Worm (Caenorhabditis elegans) whole organism, L2 larva: ENCODE measurements around the gene H01M10.2.

Experiments used
- F13H6.1 ChIP-seq: sonication (generic microtip); optimal IDR thresholded peaks from 2 replicates; lab custom pipeline; 2016; ENCODE audit warnings: missing genetic modification characterization, missing compliant biosample characterization
- aly-2 ChIP-seq: fragments of 150-350 bp; optimal IDR thresholded peaks from 2 replicates; lab custom pipeline; 2014; ENCODE audit warnings: missing biosample characterization, missing genetic modification characterization
- blmp-1 ChIP-seq: sonication (generic microtip); optimal IDR thresholded peaks from 2 replicates; lab custom pipeline; 2017; ENCODE audit warnings: missing genetic modification characterization, mild to moderate bottlenecking, missing compliant biosample characterization, antibody characterized with exemption, moderate library complexity; ENCODE audit not compliant: insufficient read depth
- fos-1 ChIP-seq: fragments of 150-350 bp; optimal IDR thresholded peaks from 2 replicates; lab custom pipeline; 2014; ENCODE audit warnings: missing biosample characterization, missing genetic modification characterization
- lin-11 ChIP-seq: fragments of 150-350 bp; sonication (generic microtip); optimal IDR thresholded peaks from 2 replicates; lab custom pipeline; 2014; ENCODE audit warnings: missing biosample characterization, missing genetic modification characterization, inconsistent platforms, mixed read lengths
- mab-5 ChIP-seq: fragments of 150-350 bp; optimal IDR thresholded peaks from 2 replicates; lab custom pipeline; 2014; ENCODE audit warnings: missing biosample characterization, missing genetic modification characterization
- mbf-1 ChIP-seq: sonication (generic microtip); optimal IDR thresholded peaks from 2 replicates; lab custom pipeline; 2017; ENCODE audit warnings: missing biosample characterization, missing genetic modification characterization
- nhr-21 ChIP-seq: fragments of 150-350 bp; optimal IDR thresholded peaks from 2 replicates; lab custom pipeline; 2014; ENCODE audit warnings: missing biosample characterization, missing genetic modification characterization
- sem-4 ChIP-seq: fragments of 150-350 bp; optimal IDR thresholded peaks from 2 replicates; lab custom pipeline; 2014; ENCODE audit warnings: missing biosample characterization, missing genetic modification reagents, missing genetic modification characterization
- snpc-4 ChIP-seq: fragments of 150-350 bp; optimal IDR thresholded peaks from 2 replicates; lab custom pipeline; 2014; ENCODE audit warnings: missing biosample characterization, missing genetic modification characterization
- ztf-1 ChIP-seq: fragments of 200-800 bp; sonication (Bioruptor generic); conservative IDR thresholded peaks from 2 replicates; pipeline ENCODE4 v1.3.6; 2022; ENCODE audit warnings: missing genetic modification characterization, missing compliant biosample characterization

Gene H01M10.2

DNA sequence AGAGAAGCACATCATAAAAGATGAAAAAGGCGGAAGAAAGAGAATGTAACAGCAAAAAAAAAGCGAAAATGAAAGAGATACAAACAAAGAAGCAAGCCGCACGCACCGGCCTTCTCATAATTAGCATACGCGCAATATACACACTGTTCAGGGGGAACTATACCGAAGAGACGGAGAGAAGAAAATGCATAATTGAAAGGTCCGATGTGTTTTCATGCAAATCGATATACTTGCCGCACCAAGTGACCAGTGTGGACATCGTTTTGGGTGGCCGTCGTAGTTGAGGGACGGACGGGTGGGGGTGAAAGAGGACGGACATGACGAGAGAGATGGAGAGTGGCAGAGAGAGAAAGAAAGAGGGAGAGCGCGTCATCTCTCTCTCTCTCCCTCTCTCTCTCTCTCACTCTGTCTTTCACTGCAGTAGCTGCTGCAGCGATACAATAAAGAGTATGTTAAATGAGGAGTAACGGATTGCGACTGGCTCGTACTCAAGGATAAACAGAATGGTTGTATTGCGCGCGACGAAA lies 49.2 kb downstream of the H01M10.2 start (continued):
- TF ChIP-seq mab-5 (tag; lab: Kevin White, UChicago): peak; percentile 80
- peak; percentile 29 for TF ChIP-seq nhr-21 (tag; lab: Kevin White, UChicago)
- no peak for TF ChIP-seq ztf-1 (GFP tag; lab: Robert Waterston, UW)
- TF ChIP-seq lin-11 (tag; lab: Kevin White, UChicago): peak; percentile 30
- peak; percentile 52 for TF ChIP-seq fos-1 (tag; lab: Kevin White, UChicago)
- TF ChIP-seq mbf-1: no peak
- peak; percentile 92 for TF ChIP-seq sem-4
- peak; percentile 72 for TF ChIP-seq snpc-4 (tag; lab: Kevin White, UChicago)
- TF ChIP-seq F13H6.1 (tag; lab: Kevin White, UChicago): peak; percentile 97
- TF ChIP-seq aly-2 (tag; lab: Kevin White, UChicago): no peak
- TF ChIP-seq blmp-1 (tag; lab: Kevin White, UChicago): peak; percentile 73
